Worm (Caenorhabditis elegans) whole organism, L1 larva: ENCODE data around the gene fbxb-3.
A peak's percentile ranks its signal among the peaks of the same experiment; 100 is the strongest.

ENCODE experiments used
- C04F5.9 ChIP-seq: sonication (generic microtip); optimal IDR thresholded peaks from 2 replicates; lab custom pipeline; 2016; ENCODE audit warnings: missing genetic modification characterization, missing compliant biosample characterization
- C16A3.4 ChIP-seq: fragments of 150-350 bp; optimal IDR thresholded peaks from 2 replicates; lab custom pipeline; 2014; ENCODE audit warnings: missing biosample characterization, missing genetic modification characterization
- C34B4.2 ChIP-seq: sonication (generic microtip); optimal IDR thresholded peaks from 2 replicates; lab custom pipeline; 2017; ENCODE audit warnings: mild to moderate bottlenecking, missing genetic modification characterization, missing compliant biosample characterization
- F16B12.6 ChIP-seq: fragments of 150-350 bp; optimal IDR thresholded peaks from 2 replicates; lab custom pipeline; 2014; ENCODE audit warnings: missing biosample characterization, missing genetic modification characterization
- Y116A8C.19 ChIP-seq: sonication (generic microtip); optimal IDR thresholded peaks from 2 replicates; lab custom pipeline; 2016; ENCODE audit warnings: missing compliant biosample characterization, missing genetic modification characterization, borderline replicate concordance
- aha-1 ChIP-seq: fragments of 150-350 bp; optimal IDR thresholded peaks from 2 replicates; lab custom pipeline; 2014; ENCODE audit warnings: missing biosample characterization, missing genetic modification characterization
- ama-1 ChIP-seq: fragments of 150-350 bp; optimal IDR thresholded peaks from 2 replicates; lab custom pipeline; 2014
- blmp-1 ChIP-seq: fragments of 150-350 bp; optimal IDR thresholded peaks from 2 replicates; lab custom pipeline; 2014; ENCODE audit warnings: missing biosample characterization, missing genetic modification characterization
- ceh-63 ChIP-seq: fragments of 200-800 bp; sonication (Bioruptor generic); optimal IDR thresholded peaks from 2 replicates; lab custom pipeline; 2018; ENCODE audit warnings: mild to moderate bottlenecking, missing genetic modification characterization, missing compliant biosample characterization
- ceh-82 ChIP-seq, 3 experiments: fragments of 150-350 bp in 1 of 3; sonication (generic microtip) in 2 of 3; optimal IDR thresholded peaks; 2 replicates each; lab custom pipeline; 2014 to 2017; ENCODE audit warnings: missing biosample characterization in 3 of 3, missing genetic modification characterization in 3 of 3
- dpl-1 ChIP-seq, 3 experiments: fragments of 150-350 bp in 2 of 3; sonication (generic microtip) in 1 of 3; optimal IDR thresholded peaks; 2 replicates each; lab custom pipeline; 2014 to 2017; ENCODE audit warnings: missing biosample characterization in 3 of 3, missing genetic modification characterization in 3 of 3, missing genetic modification reagents in 3 of 3
- dsc-1 ChIP-seq: sonication (generic microtip); optimal IDR thresholded peaks from 2 replicates; lab custom pipeline; 2016; ENCODE audit warnings: mild to moderate bottlenecking, missing genetic modification characterization, missing compliant biosample characterization
- efl-3 ChIP-seq: fragments of 200-800 bp; sonication (Bioruptor generic); optimal IDR thresholded peaks from 2 replicates; lab custom pipeline; 2018; ENCODE audit warnings: mild to moderate bottlenecking, missing genetic modification characterization, missing compliant biosample characterization
- egl-27 ChIP-seq, 2 experiments: fragments of 150-350 bp in 1 of 2; sonication (generic microtip); optimal IDR thresholded peaks; 3 replicates each; lab custom pipeline; 2017 to 2018; ENCODE audit warnings: missing biosample characterization in 2 of 2, missing genetic modification characterization in 2 of 2, missing genetic modification reagents in 2 of 2
- elt-2 ChIP-seq: sonication (generic microtip); optimal IDR thresholded peaks from 2 replicates; lab custom pipeline; 2016; ENCODE audit warnings: missing genetic modification characterization, mild to moderate bottlenecking, inconsistent platforms, missing compliant biosample characterization, missing genetic modification reagents
- elt-3 ChIP-seq, 6 experiments: fragments of 150-350 bp in 1 of 6; sonication (generic microtip); optimal IDR thresholded peaks; 2 replicates each; lab custom pipeline; 2017 to 2018; ENCODE audit warnings: missing biosample characterization in 6 of 6, missing genetic modification characterization in 6 of 6, inconsistent platforms in 1 of 6
- fkh-10 ChIP-seq: sonication (generic microtip); optimal IDR thresholded peaks from 2 replicates; lab custom pipeline; 2017; ENCODE audit warnings: missing biosample characterization, missing genetic modification reagents, missing genetic modification characterization
- fkh-8 ChIP-seq: sonication (generic microtip); optimal IDR thresholded peaks from 2 replicates; lab custom pipeline; 2016; ENCODE audit warnings: mild to moderate bottlenecking, missing genetic modification characterization, missing compliant biosample characterization
- grh-1 ChIP-seq: fragments of 200-800 bp; sonication (Bioruptor generic); IDR thresholded peaks from 2 replicates; pipeline ENCODE4 v1.3.6; 2022; ENCODE audit warnings: missing genetic modification reagents, missing genetic modification characterization, missing compliant biosample characterization
- hlh-4 ChIP-seq: sonication (generic microtip); optimal IDR thresholded peaks from 2 replicates; lab custom pipeline; 2016; ENCODE audit warnings: mild to moderate bottlenecking, missing genetic modification characterization, missing compliant biosample characterization
- isw-1 ChIP-seq: fragments of 200-800 bp; sonication (Bioruptor generic); IDR thresholded peaks from 2 replicates; pipeline ENCODE4 v1.3.6; 2022; ENCODE audit warnings: missing genetic modification characterization, missing compliant biosample characterization
- lin-14 ChIP-seq: fragments of 200-800 bp; sonication (Bioruptor generic); optimal IDR thresholded peaks from 2 replicates; lab custom pipeline; 2018; ENCODE audit warnings: mild to moderate bottlenecking, missing genetic modification characterization, moderate library complexity, missing compliant biosample characterization
- lin-35 ChIP-seq, 2 experiments: fragments of 150-350 bp; optimal IDR thresholded peaks; 2 replicates each; lab custom pipeline; 2014; ENCODE audit warnings: missing biosample characterization in 2 of 2, missing genetic modification characterization in 2 of 2, missing genetic modification reagents in 2 of 2
- lin-39 ChIP-seq: fragments of 150-350 bp; optimal IDR thresholded peaks from 2 replicates; lab custom pipeline; 2014; ENCODE audit warnings: missing biosample characterization, missing genetic modification reagents, missing genetic modification characterization
- lsy-2 ChIP-seq, 2 experiments: fragments of 150-350 bp; optimal IDR thresholded peaks; 2 replicates each; lab custom pipeline; 2014; ENCODE audit warnings: missing biosample characterization in 2 of 2, missing genetic modification characterization in 2 of 2
- mab-9 ChIP-seq: fragments of 200-800 bp; sonication (Bioruptor generic); IDR thresholded peaks from 2 replicates; pipeline ENCODE4 v1.3.6; 2022; ENCODE audit warnings: missing genetic modification reagents, missing genetic modification characterization, missing compliant biosample characterization
- mdl-1 ChIP-seq, 2 experiments: fragments of 150-350 bp; optimal IDR thresholded peaks; 2 replicates each; lab custom pipeline; 2014 to 2017; ENCODE audit warnings: missing biosample characterization in 2 of 2, missing genetic modification characterization in 2 of 2, inconsistent platforms in 1 of 2
- mef-2 ChIP-seq: fragments of 150-350 bp; optimal IDR thresholded peaks from 2 replicates; lab custom pipeline; 2014; ENCODE audit warnings: missing biosample characterization, missing genetic modification characterization
- nhr-11 ChIP-seq: fragments of 150-350 bp; optimal IDR thresholded peaks from 2 replicates; lab custom pipeline; 2014; ENCODE audit warnings: missing biosample characterization, missing genetic modification characterization
- nhr-12 ChIP-seq: sonication (generic microtip); optimal IDR thresholded peaks from 2 replicates; lab custom pipeline; 2017; ENCODE audit warnings: missing biosample characterization, missing genetic modification characterization
- nhr-19 ChIP-seq: fragments of 200-800 bp; sonication (Bioruptor generic); conservative IDR thresholded peaks from 2 replicates; pipeline ENCODE4 v1.3.6; 2022; ENCODE audit warnings: missing genetic modification characterization, missing compliant biosample characterization
- nhr-237 ChIP-seq: fragments of 150-350 bp; optimal IDR thresholded peaks from 2 replicates; lab custom pipeline; 2014; ENCODE audit warnings: missing biosample characterization, missing genetic modification characterization
- nhr-71 ChIP-seq: sonication (generic microtip); optimal IDR thresholded peaks from 2 replicates; lab custom pipeline; 2016; ENCODE audit warnings: mild to moderate bottlenecking, missing genetic modification characterization, moderate library complexity, missing compliant biosample characterization
- nhr-76 ChIP-seq: sonication (generic microtip); optimal IDR thresholded peaks from 2 replicates; lab custom pipeline; 2017; ENCODE audit warnings: missing biosample characterization, missing genetic modification characterization
- nhr-84 ChIP-seq: sonication (generic microtip); optimal IDR thresholded peaks from 2 replicates; lab custom pipeline; 2017; ENCODE audit warnings: missing biosample characterization, missing genetic modification characterization
- nhr-90 ChIP-seq: sonication (generic microtip); optimal IDR thresholded peaks from 2 replicates; lab custom pipeline; 2016; ENCODE audit warnings: mild to moderate bottlenecking, missing genetic modification characterization, missing compliant biosample characterization; ENCODE audit not compliant: poor library complexity
- pag-3 ChIP-seq: sonication (generic microtip); optimal IDR thresholded peaks from 2 replicates; lab custom pipeline; 2017; ENCODE audit warnings: missing genetic modification characterization, mild to moderate bottlenecking, missing compliant biosample characterization, antibody characterized with exemption, borderline replicate concordance; ENCODE audit not compliant: insufficient read depth
- pax-3 ChIP-seq: fragments of 200-800 bp; sonication (Bioruptor generic); optimal IDR thresholded peaks from 2 replicates; lab custom pipeline; 2018; ENCODE audit warnings: mild to moderate bottlenecking, missing genetic modification characterization, moderate library complexity, missing compliant biosample characterization
- pqm-1 ChIP-seq: sonication (generic microtip); optimal IDR thresholded peaks from 3 replicates; lab custom pipeline; 2017; ENCODE audit warnings: missing biosample characterization, missing genetic modification characterization
- skn-1 ChIP-seq: fragments of 150-350 bp; optimal IDR thresholded peaks from 2 replicates; lab custom pipeline; 2014; ENCODE audit warnings: missing biosample characterization, missing genetic modification characterization
- snu-23 ChIP-seq: sonication (generic microtip); optimal IDR thresholded peaks from 2 replicates; lab custom pipeline; 2016; ENCODE audit warnings: missing genetic modification characterization, missing compliant biosample characterization
- sox-4 ChIP-seq: sonication (generic microtip); optimal IDR thresholded peaks from 2 replicates; lab custom pipeline; 2016; ENCODE audit warnings: missing genetic modification characterization, missing compliant biosample characterization
- swsn-7 ChIP-seq: sonication (generic microtip); optimal IDR thresholded peaks from 2 replicates; lab custom pipeline; 2016; ENCODE audit warnings: missing genetic modification characterization, missing compliant biosample characterization
- tlp-1 ChIP-seq: fragments of 150-350 bp; optimal IDR thresholded peaks from 2 replicates; lab custom pipeline; 2014; ENCODE audit warnings: missing biosample characterization, missing genetic modification characterization
- unc-30 ChIP-seq: sonication (generic microtip); optimal IDR thresholded peaks from 2 replicates; lab custom pipeline; 2017; ENCODE audit warnings: missing biosample characterization, missing genetic modification characterization
- unc-62 ChIP-seq: fragments of 150-350 bp; optimal IDR thresholded peaks from 2 replicates; lab custom pipeline; 2014; ENCODE audit warnings: missing biosample characterization, missing genetic modification reagents, missing genetic modification characterization
- unc-98 ChIP-seq: fragments of 200-800 bp; sonication (Bioruptor generic); IDR thresholded peaks from 2 replicates; pipeline ENCODE4 v1.3.6; 2022; ENCODE audit warnings: missing genetic modification characterization, missing compliant biosample characterization
- vab-15 ChIP-seq: sonication (generic microtip); optimal IDR thresholded peaks from 2 replicates; lab custom pipeline; 2017; ENCODE audit warnings: missing genotype, mild to moderate bottlenecking, missing genetic modification characterization, missing compliant biosample characterization
- xbp-1 ChIP-seq: sonication (generic microtip); optimal IDR thresholded peaks from 2 replicates; lab custom pipeline; 2016; ENCODE audit warnings: missing genetic modification characterization, missing compliant biosample characterization
- zip-4 ChIP-seq: fragments of 200-800 bp; sonication (Bioruptor generic); optimal IDR thresholded peaks from 2 replicates; lab custom pipeline; 2018; ENCODE audit warnings: mild to moderate bottlenecking, missing genetic modification characterization, moderate library complexity, missing compliant biosample characterization
- ztf-11 ChIP-seq, 2 experiments: sonication (generic microtip); optimal IDR thresholded peaks; 2 replicates each; lab custom pipeline; 2016 to 2017; ENCODE audit warnings: missing genetic modification characterization in 2 of 2, missing biosample characterization in 1 of 2, missing compliant biosample characterization in 1 of 2
- ztf-4 ChIP-seq: fragments of 150-350 bp; optimal IDR thresholded peaks from 2 replicates; lab custom pipeline; 2014; ENCODE audit warnings: missing biosample characterization, missing genetic modification characterization

fbxb-3 gene

DNA sequence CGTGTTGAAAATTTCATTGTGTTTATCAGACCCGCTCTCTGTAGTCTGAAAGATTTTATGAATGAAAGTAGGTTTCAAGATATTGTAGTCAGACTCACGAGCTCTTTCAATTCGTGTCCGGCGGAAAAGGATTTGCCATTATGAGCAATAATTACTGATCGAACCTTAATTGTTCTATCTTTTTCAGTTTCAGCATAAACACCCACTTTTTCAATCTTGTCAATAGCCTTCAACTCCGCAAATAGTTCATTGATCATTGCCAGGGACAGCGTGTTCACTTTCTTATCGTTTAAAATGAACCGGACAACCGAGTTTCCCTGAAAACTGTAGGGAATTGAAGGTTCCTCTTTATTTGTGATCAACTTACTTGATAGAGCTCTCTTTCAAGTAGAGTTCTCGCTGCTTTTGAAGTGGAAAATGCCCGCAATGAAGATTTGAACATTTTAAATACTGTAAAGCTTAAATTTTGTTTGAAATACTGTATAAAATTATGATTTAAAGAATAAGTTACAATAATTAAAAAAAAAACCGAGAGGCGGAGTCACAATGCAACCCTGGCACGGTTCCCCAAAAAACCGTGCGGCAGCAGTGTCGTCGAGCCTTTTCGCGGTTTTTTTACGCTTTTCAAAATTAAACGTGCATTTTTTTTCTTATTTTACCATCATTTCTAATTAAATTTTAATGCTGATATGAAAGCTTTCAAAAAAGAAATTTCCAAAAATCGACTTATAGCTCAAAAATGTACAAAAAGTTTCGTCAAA lies 17.3 kb downstream of the fbxb-3 start, which contains the start of gene ech-2:
TSS of gene ech-2 (minus strand) at position 452 of the 761 bp plus-strand sequence.
- TF ChIP-seq nhr-90 (tag; lab: Kevin White, UChicago) (peak; percentile 10), nhr-76 (no peak), fkh-10 (GFP tag; lab: Kevin White, UChicago) (no peak), fkh-8 (tag; lab: Kevin White, UChicago) (no peak), efl-3 (GFP tag; lab: Kevin White, UChicago) (no peak), C16A3.4 (tag; lab: Kevin White, UChicago) (peak; percentile 28), snu-23 (peak; percentile 12), elt-3 (tag; optimal IDR thresholded peaks at IDR 0.05; lab: Kevin White, UChicago) (peak in 1 of 6 experiments; percentile 20), mdl-1 (tag; optimal IDR thresholded peaks at IDR 0.05; lab: Kevin White, UChicago) (no peak), mef-2 (tag; lab: Kevin White, UChicago) (no peak), pqm-1 (tag; lab: Kevin White, UChicago) (no peak), unc-30 (tag; lab: Kevin White, UChicago) (no peak), xbp-1 (tag; lab: Kevin White, UChicago) (no peak), ceh-63 (GFP tag; lab: Kevin White, UChicago) (no peak), isw-1 (no peak), elt-2 (tag; lab: Kevin White, UChicago) (no peak), ztf-4 (tag; lab: Kevin White, UChicago) (no peak), ama-1 (lab: Kevin White, UChicago) (no peak), ztf-11 (tag; optimal IDR thresholded peaks at IDR 0.05; lab: Kevin White, UChicago) (no peak), sox-4 (tag; lab: Kevin White, UChicago) (no peak), unc-62 (no peak), swsn-7 (peak; percentile 9), skn-1 (tag; lab: Kevin White, UChicago) (no peak), pag-3 (no peak), dpl-1 (GFP tag; optimal IDR thresholded peaks at IDR 0.05; lab: Kevin White, UChicago) (peak; percentile 27 to 46 (median 33)), nhr-71 (peak; percentile 0), unc-98 (GFP tag; lab: Robert Waterston, UW) (no peak), tlp-1 (tag; lab: Kevin White, UChicago) (no peak), nhr-12 (tag; lab: Kevin White, UChicago) (no peak), C34B4.2 (tag; lab: Kevin White, UChicago) (no peak), Y116A8C.19 (tag; lab: Kevin White, UChicago) (no peak), lin-35 (GFP tag; optimal IDR thresholded peaks at IDR 0.05; lab: Kevin White, UChicago) (peak; percentile 17 to 48), mab-9 (GFP tag; lab: Robert Waterston, UW) (no peak), lin-14 (peak; percentile 1), pax-3 (tag; lab: Kevin White, UChicago) (no peak), egl-27 (tag; optimal IDR thresholded peaks at IDR 0.05; lab: Kevin White, UChicago) (no peak), grh-1 (GFP tag; lab: Robert Waterston, UW) (no peak), nhr-11 (tag; lab: Kevin White, UChicago) (no peak), C04F5.9 (tag; lab: Kevin White, UChicago) (no peak), F16B12.6 (tag; lab: Kevin White, UChicago) (no peak), aha-1 (tag; lab: Kevin White, UChicago) (no peak), blmp-1 (peak; percentile 41), dsc-1 (no peak), lsy-2 (tag; optimal IDR thresholded peaks at IDR 0.05; lab: Kevin White, UChicago) (peak; percentile 39 to 40), zip-4 (GFP tag; lab: Kevin White, UChicago) (no peak), vab-15 (no peak), nhr-84 (tag; lab: Kevin White, UChicago) (no peak), nhr-237 (tag; lab: Kevin White, UChicago) (no peak), ceh-82 (tag; optimal IDR thresholded peaks at IDR 0.05; lab: Kevin White, UChicago) (peak in 1 of 3 experiments; percentile 20), nhr-19 (no peak), hlh-4 (tag; lab: Kevin White, UChicago) (no peak), lin-39 (tag; lab: Kevin White, UChicago) (no peak)
